Fruit fly (Drosophila melanogaster) whole organism, embryonic: ENCODE results near the gene Obp99d.

Source experiments
- Asciz ChIP-seq: fragments of 200-800 bp; sonication (Bioruptor generic); optimal IDR thresholded peaks from 2 replicates; lab custom pipeline; 2017; ENCODE audit warnings: missing biosample characterization, mild to moderate bottlenecking, missing genetic modification characterization, missing genetic modification reagents
- CG11093 ChIP-seq: fragments of 200-800 bp; sonication (Bioruptor generic); IDR thresholded peaks from 3 replicates; pipeline ENCODE4 v1.3.6; 2022; ENCODE audit warnings: missing biosample characterization, missing genetic modification characterization
- CG12299 ChIP-seq: fragments of 200-800 bp; sonication (Bioruptor generic); optimal IDR thresholded peaks from 2 replicates; lab custom pipeline; 2018; ENCODE audit warnings: missing biosample characterization, mild to moderate bottlenecking, missing genetic modification characterization
- CG12391 ChIP-seq: fragments of 200-800 bp; sonication (Bioruptor generic); optimal IDR thresholded peaks from 3 replicates; lab custom pipeline; 2018; ENCODE audit warnings: missing biosample characterization, mild to moderate bottlenecking, missing genetic modification characterization, moderate library complexity
- CG15073 ChIP-seq: fragments of 200-800 bp; sonication (Bioruptor generic); optimal IDR thresholded peaks from 2 replicates; lab custom pipeline; 2016; ENCODE audit warnings: missing biosample characterization, missing genetic modification characterization
- CG15269 ChIP-seq: fragments of 200-800 bp; sonication (Bioruptor generic); optimal IDR thresholded peaks from 2 replicates; lab custom pipeline; 2018; ENCODE audit warnings: missing biosample characterization, mild to moderate bottlenecking, missing genetic modification characterization, moderate library complexity
- CG1529 ChIP-seq: fragments of 200-800 bp; sonication (Bioruptor generic); optimal IDR thresholded peaks from 3 replicates; lab custom pipeline; 2018; ENCODE audit warnings: missing biosample characterization, missing genetic modification characterization
- CG15696 ChIP-seq: fragments of 200-800 bp; sonication (Bioruptor generic); optimal IDR thresholded peaks from 2 replicates; lab custom pipeline; 2019; ENCODE audit warnings: missing biosample characterization, mild to moderate bottlenecking, missing genetic modification characterization, moderate library complexity
- CG1602 ChIP-seq: fragments of 200-800 bp; sonication (Bioruptor generic); optimal IDR thresholded peaks from 3 replicates; lab custom pipeline; 2016; ENCODE audit warnings: missing biosample characterization, missing genetic modification characterization
- CG16863 ChIP-seq: fragments of 200-800 bp; sonication (Bioruptor generic); optimal IDR thresholded peaks from 3 replicates; lab custom pipeline; 2016; ENCODE audit warnings: missing biosample characterization, missing genetic modification characterization
- CG17802 ChIP-seq: fragments of 200-800 bp; sonication (Bioruptor generic); optimal IDR thresholded peaks from 2 replicates; lab custom pipeline; 2018; ENCODE audit warnings: missing biosample characterization, mild to moderate bottlenecking, missing genetic modification characterization, moderate library complexity
- CG17912 ChIP-seq: fragments of 200-800 bp; sonication (Bioruptor generic); optimal IDR thresholded peaks from 2 replicates; lab custom pipeline; 2018; ENCODE audit warnings: missing biosample characterization, mild to moderate bottlenecking, missing genetic modification characterization
- CG18262 ChIP-seq: fragments of 200-800 bp; optimal IDR thresholded peaks from 3 replicates; lab custom pipeline; 2019; ENCODE audit warnings: missing biosample characterization, mild to moderate bottlenecking, missing genetic modification characterization, moderate library complexity
- CG30403 ChIP-seq: fragments of 200-800 bp; sonication (Bioruptor generic); optimal IDR thresholded peaks from 3 replicates; lab custom pipeline; 2016; ENCODE audit warnings: missing biosample characterization, missing genetic modification characterization
- CG32772 ChIP-seq: fragments of 200-800 bp; sonication (Bioruptor generic); IDR thresholded peaks from 2 replicates; pipeline ENCODE4 v1.3.6; 2022; ENCODE audit warnings: missing biosample characterization, missing genetic modification characterization
- CG6272 ChIP-seq: fragments of 200-800 bp; sonication (Bioruptor generic); IDR thresholded peaks from 2 replicates; pipeline ENCODE4 v1.3.6; 2022; ENCODE audit warnings: missing biosample characterization, missing genetic modification characterization
- CG6683 ChIP-seq: fragments of 200-800 bp; sonication (Bioruptor generic); optimal IDR thresholded peaks from 2 replicates; lab custom pipeline; 2017; ENCODE audit warnings: missing biosample characterization, mild to moderate bottlenecking, missing genetic modification characterization, missing genetic modification reagents
- CG7271 ChIP-seq: fragments of 200-800 bp; sonication (Bioruptor generic); optimal IDR thresholded peaks from 2 replicates; lab custom pipeline; 2018; ENCODE audit warnings: missing biosample characterization, mild to moderate bottlenecking, missing genetic modification characterization, moderate library complexity
- CG9797 ChIP-seq: fragments of 200-800 bp; sonication (Bioruptor generic); optimal IDR thresholded peaks from 3 replicates; lab custom pipeline; 2018; ENCODE audit warnings: missing biosample characterization, mild to moderate bottlenecking, missing genetic modification characterization
- CG9932 ChIP-seq: fragments of 200-800 bp; sonication (Bioruptor generic); IDR thresholded peaks from 2 replicates; pipeline ENCODE4 v1.3.6; 2022; ENCODE audit warnings: missing biosample characterization, missing genetic modification characterization
- E2f1 ChIP-seq: fragments of 200-800 bp; sonication (Bioruptor generic); IDR thresholded peaks from 2 replicates; pipeline ENCODE4 v1.3.6; 2022; ENCODE audit warnings: missing biosample characterization, missing genetic modification characterization
- Fer3 ChIP-seq: fragments of 200-800 bp; sonication (Bioruptor generic); optimal IDR thresholded peaks from 2 replicates; lab custom pipeline; 2018; ENCODE audit warnings: missing biosample characterization, mild to moderate bottlenecking, missing genetic modification characterization, moderate library complexity
- HHEX ChIP-seq: fragments of 200-800 bp; sonication (Bioruptor generic); optimal IDR thresholded peaks from 3 replicates; lab custom pipeline; 2017; ENCODE audit warnings: missing biosample characterization, mild to moderate bottlenecking, missing genetic modification characterization, missing genetic modification reagents
- Hmx ChIP-seq: fragments of 200-800 bp; sonication (Bioruptor generic); optimal IDR thresholded peaks from 2 replicates; lab custom pipeline; 2016; ENCODE audit warnings: missing biosample characterization, missing genetic modification characterization
- Opbp ChIP-seq: fragments of 200-800 bp; sonication (Bioruptor generic); IDR thresholded peaks from 3 replicates; pipeline ENCODE4 v1.3.6; 2022; ENCODE audit warnings: missing biosample characterization, missing genetic modification characterization; ENCODE audit not compliant: partially characterized antibody
- Poxn ChIP-seq: fragments of 200-800 bp; sonication (Bioruptor generic); IDR thresholded peaks from 2 replicates; pipeline ENCODE4 v1.3.6; 2022; ENCODE audit warnings: missing biosample characterization, missing genetic modification characterization
- Rfx ChIP-seq: fragments of 200-800 bp; sonication (Bioruptor generic); IDR thresholded peaks from 2 replicates; pipeline ENCODE4 v1.3.6; 2022; ENCODE audit warnings: missing biosample characterization, missing genetic modification characterization
- Six4 ChIP-seq: fragments of 200-800 bp; sonication (Bioruptor generic); optimal IDR thresholded peaks from 2 replicates; lab custom pipeline; 2016; ENCODE audit warnings: missing biosample characterization, missing genetic modification characterization
- cato ChIP-seq: fragments of 200-800 bp; sonication (Bioruptor generic); optimal IDR thresholded peaks from 2 replicates; lab custom pipeline; 2016; ENCODE audit warnings: missing biosample characterization, missing genetic modification characterization, borderline replicate concordance
- dati ChIP-seq: fragments of 200-800 bp; sonication (Bioruptor generic); IDR thresholded peaks from 2 replicates; pipeline ENCODE4 v1.3.6; 2022; ENCODE audit warnings: missing biosample characterization, missing genetic modification characterization
- dm ChIP-seq: fragments of 200-800 bp; sonication (Bioruptor generic); optimal IDR thresholded peaks from 3 replicates; lab custom pipeline; 2016; ENCODE audit warnings: missing biosample characterization, missing genetic modification characterization
- dmrt11E ChIP-seq: fragments of 200-800 bp; sonication (Bioruptor generic); optimal IDR thresholded peaks from 3 replicates; lab custom pipeline; 2018; ENCODE audit warnings: missing biosample characterization, mild to moderate bottlenecking, missing genetic modification characterization, moderate library complexity
- fd102C ChIP-seq: fragments of 200-800 bp; sonication (Bioruptor generic); optimal IDR thresholded peaks from 2 replicates; lab custom pipeline; 2018; ENCODE audit warnings: missing biosample characterization, mild to moderate bottlenecking, missing genetic modification characterization, moderate library complexity
- grau ChIP-seq: fragments of 200-800 bp; optimal IDR thresholded peaks from 3 replicates; lab custom pipeline; 2019; ENCODE audit warnings: missing biosample characterization, mild to moderate bottlenecking, missing genetic modification characterization, moderate library complexity
- ham ChIP-seq: fragments of 200-800 bp; sonication (Bioruptor generic); IDR thresholded peaks from 2 replicates; pipeline ENCODE4 v1.3.6; 2022; ENCODE audit warnings: missing biosample characterization, missing genetic modification characterization
- kah ChIP-seq: fragments of 200-800 bp; sonication (Bioruptor generic); optimal IDR thresholded peaks from 2 replicates; lab custom pipeline; 2018; ENCODE audit warnings: missing biosample characterization, mild to moderate bottlenecking, missing genetic modification characterization
- knrl ChIP-seq: fragments of 200-800 bp; sonication (Bioruptor generic); IDR thresholded peaks from 3 replicates; pipeline ENCODE4 v1.3.6; 2022; ENCODE audit warnings: missing biosample characterization, missing genetic modification characterization; ENCODE audit not compliant: partially characterized antibody
- lilli ChIP-seq: fragments of 200-800 bp; sonication (Bioruptor generic); optimal IDR thresholded peaks from 3 replicates; lab custom pipeline; 2016; ENCODE audit warnings: missing biosample characterization, missing genetic modification characterization
- lola ChIP-seq, 3 experiments: fragments of >200 bp in 2 of 3; fragments of 200-800 bp in 1 of 3; sonication (Bioruptor generic) in 1 of 3; optimal IDR thresholded peaks; 2 replicates each; lab custom pipeline; 2017 to 2019; ENCODE audit warnings: missing biosample characterization in 3 of 3, missing genetic modification characterization in 3 of 3, mild to moderate bottlenecking in 1 of 3, moderate library complexity in 1 of 3
- oc ChIP-seq: fragments of 200-800 bp; sonication (Bioruptor generic); optimal IDR thresholded peaks from 2 replicates; lab custom pipeline; 2018; ENCODE audit warnings: missing biosample characterization, mild to moderate bottlenecking, missing genetic modification characterization, moderate library complexity
- pan ChIP-seq, 4 experiments: fragments of >200 bp in 3 of 4; fragments of 200-800 bp in 1 of 4; sonication (Bioruptor generic) in 1 of 4; optimal IDR thresholded peaks in 3 of 4; IDR thresholded peaks in 1 of 4; 2 replicates each; pipeline versions ENCODE4 v1.3.6 to Lab custom; 2017 to 2022; ENCODE audit warnings: missing biosample characterization in 2 of 4, missing genetic modification characterization in 2 of 4, mixed read lengths in 1 of 4
- prd ChIP-seq, 3 experiments: fragments of >200 bp in 2 of 3; fragments of 200-800 bp in 1 of 3; sonication (Bioruptor generic) in 1 of 3; optimal IDR thresholded peaks in 2 of 3; IDR thresholded peaks in 1 of 3; 2 replicates in 2 of 3; 3 replicates in 1 of 3; pipeline versions ENCODE4 v1.3.6 to Lab custom; 2017 to 2022; ENCODE audit warnings: missing biosample characterization in 1 of 3, missing genetic modification characterization in 1 of 3
- ro ChIP-seq: fragments of 200-800 bp; sonication (Bioruptor generic); IDR thresholded peaks from 2 replicates; pipeline ENCODE4 v1.3.6; 2022; ENCODE audit warnings: missing biosample characterization, missing genetic modification characterization
- scrt ChIP-seq: fragments of 200-800 bp; sonication (Bioruptor generic); optimal IDR thresholded peaks from 2 replicates; lab custom pipeline; 2018; ENCODE audit warnings: missing biosample characterization, mild to moderate bottlenecking, missing genetic modification characterization, moderate library complexity
- sna ChIP-seq: fragments of 200-800 bp; sonication (Bioruptor generic); IDR thresholded peaks from 2 replicates; pipeline ENCODE4 v1.3.6; 2022; ENCODE audit warnings: missing biosample characterization, missing genetic modification characterization; ENCODE audit not compliant: partially characterized antibody
- ssp ChIP-seq: fragments of 200-800 bp; sonication (Bioruptor generic); IDR thresholded peaks from 2 replicates; pipeline ENCODE4 v1.3.6; 2022; ENCODE audit warnings: missing biosample characterization, missing genetic modification characterization
- tap ChIP-seq: fragments of 200-800 bp; optimal IDR thresholded peaks from 3 replicates; lab custom pipeline; 2019; ENCODE audit warnings: missing biosample characterization, mild to moderate bottlenecking, missing genetic modification characterization, moderate library complexity
- tna ChIP-seq: fragments of 200-800 bp; sonication (Bioruptor generic); IDR thresholded peaks from 2 replicates; pipeline ENCODE4 v1.3.6; 2022; ENCODE audit warnings: missing biosample characterization, missing genetic modification characterization; ENCODE audit not compliant: partially characterized antibody
- ttk ChIP-seq: fragments of 200-800 bp; sonication (Bioruptor generic); IDR thresholded peaks from 2 replicates; pipeline ENCODE4 v2.1.2; 2022; ENCODE audit warnings: missing biosample characterization, missing genetic modification characterization
- zfh1 ChIP-seq: fragments of 200-800 bp; sonication (Bioruptor generic); IDR thresholded peaks from 3 replicates; pipeline ENCODE4 v1.3.6; 2022; ENCODE audit warnings: missing biosample characterization, missing genetic modification characterization

The Obp99d gene

dm6 chr3R:29696359-29696758 is 17.9 kb upstream of the Obp99d start (continued):
- TF ChIP-seq lola (GFP tag; optimal IDR thresholded peaks at IDR 0.05; lab: Kevin White, UChicago) (peak in 1 of 3 experiments; percentile 28), CG6272 (GFP tag; lab: Robert Waterston, UW) (no peak), prd (optimal IDR thresholded peaks at IDR 0.05; lab: Kevin White, UChicago) (no peak), prd (GFP tag; IDR thresholded peaks at IDR 0.05; lab: Robert Waterston, UW) (peak; percentile 79), CG16863 (GFP tag; lab: Kevin White, UChicago) (no peak), Opbp (GFP tag; lab: Robert Waterston, UW) (no peak), CG18262 (tag; lab: Kevin White, UChicago) (peak; percentile 38), CG32772 (0 out of 2 replicates have a peak, but pooled peaks have one; percentile 25), ham (no peak), Six4 (GFP tag; lab: Kevin White, UChicago) (no peak), Poxn (GFP tag; lab: Robert Waterston, UW) (no peak), tap (tag; lab: Kevin White, UChicago) (no peak), Asciz (GFP tag; lab: Kevin White, UChicago) (no peak), CG15269 (tag; lab: Kevin White, UChicago) (no peak), oc (tag; lab: Kevin White, UChicago) (no peak), CG9932 (GFP tag; lab: Robert Waterston, UW) (no peak), lilli (GFP tag; lab: Kevin White, UChicago) (no peak), CG1602 (GFP tag; lab: Kevin White, UChicago) (peak; percentile 18), HHEX (GFP tag; lab: Kevin White, UChicago) (no peak), CG6683 (no peak), CG1529 (GFP tag; lab: Kevin White, UChicago) (no peak), grau (tag; lab: Kevin White, UChicago) (no peak), scrt (no peak), pan (optimal IDR thresholded peaks at IDR 0.05; lab: Kevin White, UChicago) (no peak), pan (GFP tag; optimal IDR thresholded peaks at IDR 0.05 in 1 of 2, IDR thresholded peaks at IDR 0.05 in 1 of 2) (no peak), kah (no peak), knrl (GFP tag; lab: Robert Waterston, UW) (no peak), CG15073 (no peak), sna (no peak), Rfx (GFP tag; lab: Robert Waterston, UW) (no peak), tna (GFP tag; lab: Robert Waterston, UW) (no peak), CG12299 (no peak), CG15696 (peak; percentile 58), Hmx (no peak), CG7271 (tag; lab: Kevin White, UChicago) (no peak), cato (no peak), Fer3 (tag; lab: Kevin White, UChicago) (no peak), ssp (GFP tag; lab: Robert Waterston, UW) (0 out of 2 replicates have a peak, but pooled peaks have one; percentile 14), zfh1 (peak; percentile 77), dm (GFP tag; lab: Kevin White, UChicago) (no peak), dati (GFP tag; lab: Robert Waterston, UW) (no peak), ro (no peak), E2f1 (no peak), CG17912 (GFP tag; lab: Kevin White, UChicago) (no peak), fd102C (GFP tag; lab: Kevin White, UChicago) (peak; percentile 28), CG9797 (GFP tag; lab: Kevin White, UChicago) (no peak), CG11093 (GFP tag; lab: Robert Waterston, UW) (no peak), dmrt11E (tag; lab: Kevin White, UChicago) (peak; percentile 71), ttk (GFP tag; lab: Robert Waterston, UW) (no peak), CG12391 (tag; lab: Kevin White, UChicago) (peak; percentile 37), CG30403 (GFP tag; lab: Kevin White, UChicago) (no peak), CG17802 (tag; lab: Kevin White, UChicago) (peak; percentile 21)
